Worm (Caenorhabditis elegans): ENCODE data around the gene W04G3.7.

W04G3.7 gene

ce11 chrX:11116723-11117122 lies 31.7 kb upstream of the W04G3.7 start, which contains the start of gene nlp-66:
nlp-66 (minus strand) TSS chrX:11116823.
- no peak for TF ChIP-seq nhr-12 (tag; optimal IDR thresholded peaks at IDR 0.05)
- no peak for TF ChIP-seq fkh-10 (GFP tag; optimal IDR thresholded peaks at IDR 0.05)
- no peak for TF ChIP-seq ceh-82 (tag; optimal IDR thresholded peaks at IDR 0.05)
- TF ChIP-seq pqm-1 (tag; optimal IDR thresholded peaks at IDR 0.05) = no peak
- TF ChIP-seq fkh-2 (tag; optimal IDR thresholded peaks at IDR 0.05) = no peak
- no peak for TF ChIP-seq elt-3 (tag; optimal IDR thresholded peaks at IDR 0.05)
- no peak for TF ChIP-seq fos-1 (tag; optimal IDR thresholded peaks at IDR 0.05)
- TF ChIP-seq zag-1 (tag; optimal IDR thresholded peaks at IDR 0.05) = no peak

ce11 chrX:11114420-11114819 lies 29.4 kb upstream of the W04G3.7 start:
- no peak for TF ChIP-seq ceh-9 (tag; optimal IDR thresholded peaks at IDR 0.05)
- TF ChIP-seq nhr-23 (tag; optimal IDR thresholded peaks at IDR 0.05) = no peak
- TF ChIP-seq mml-1 (tag; optimal IDR thresholded peaks at IDR 0.05) = no peak
- no peak for TF ChIP-seq ztf-4 (tag; optimal IDR thresholded peaks at IDR 0.05)
- no peak for TF ChIP-seq nhr-237 (tag; optimal IDR thresholded peaks at IDR 0.05)
- TF ChIP-seq ztf-11 (tag; optimal IDR thresholded peaks at IDR 0.05) = no peak
- TF ChIP-seq fos-1 (tag; optimal IDR thresholded peaks at IDR 0.05) = no peak
- no peak for TF ChIP-seq pha-4 (tag; optimal IDR thresholded peaks at IDR 0.05)

ce11 chrX:11109200-11109599 lies 24.1 kb upstream of the W04G3.7 start, which contains the start of gene grd-1:
grd-1 (plus strand) TSS chrX:11109440.
- TF ChIP-seq nfya-1 (tag; optimal IDR thresholded peaks at IDR 0.05; ENCODE audit: insufficient read depth) (no peak), R02D3.7 (tag; optimal IDR thresholded peaks at IDR 0.05) (no peak), mml-1 (tag; optimal IDR thresholded peaks at IDR 0.05) (no peak), unc-39 (tag; optimal IDR thresholded peaks at IDR 0.05) (no peak), jun-1 (tag; optimal IDR thresholded peaks at IDR 0.05) (no peak), skn-1 (tag; optimal IDR thresholded peaks at IDR 0.05) (no peak), elt-2 (tag; optimal IDR thresholded peaks at IDR 0.05) (no peak), hmg-11 (tag; optimal IDR thresholded peaks at IDR 0.05) (no peak), egl-27 (tag; optimal IDR thresholded peaks at IDR 0.05) (no peak), tbx-2 (tag; optimal IDR thresholded peaks at IDR 0.05) (no peak), elt-3 (tag; optimal IDR thresholded peaks at IDR 0.05) (no peak), aly-2 (tag; optimal IDR thresholded peaks at IDR 0.05) (no peak), nhr-12 (tag; optimal IDR thresholded peaks at IDR 0.05) (no peak), ceh-9 (tag; optimal IDR thresholded peaks at IDR 0.05) (no peak), nhr-67 (tag; optimal IDR thresholded peaks at IDR 0.05) (no peak)

- no peak for TF ChIP-seq fkh-10 (GFP tag; optimal IDR thresholded peaks at IDR 0.05)
Observed at ce11 chrX:11107076-11107475, 22.0 kb upstream of the W04G3.7 start, which contains the start of gene clc-17. clc-17 (plus strand) TSS chrX:11107376.

- TF ChIP-seq ama-1 (optimal IDR thresholded peaks at IDR 0.05) (no peak), pqm-1 (tag; optimal IDR thresholded peaks at IDR 0.05) (peak; percentile 31), ceh-28 (tag; optimal IDR thresholded peaks at IDR 0.05) (no peak), elt-2 (tag; optimal IDR thresholded peaks at IDR 0.05) (peak; percentile 49), egl-5 (tag; optimal IDR thresholded peaks at IDR 0.05) (no peak)
Observed at ce11 chrX:11104883-11105629, 20.0 kb upstream of the W04G3.7 start, which contains the start of gene W02H3.1. W02H3.1 (minus strand) TSS chrX:11105460.

- no peak for TF ChIP-seq snpc-4 (tag; optimal IDR thresholded peaks at IDR 0.05)
- TF ChIP-seq ceh-16 (tag; optimal IDR thresholded peaks at IDR 0.05) = no peak
- no peak for TF ChIP-seq nhr-23 (tag; optimal IDR thresholded peaks at IDR 0.05)
- TF ChIP-seq egl-27 (tag; optimal IDR thresholded peaks at IDR 0.05) = no peak
- no peak for TF ChIP-seq ceh-9 (tag; optimal IDR thresholded peaks at IDR 0.05)
- no peak for TF ChIP-seq nhr-12 (tag; optimal IDR thresholded peaks at IDR 0.05)
- TF ChIP-seq skn-1 (tag; optimal IDR thresholded peaks at IDR 0.05) = no peak
- no peak for TF ChIP-seq nfya-1 (tag; optimal IDR thresholded peaks at IDR 0.05; ENCODE audit: insufficient read depth)
- TF ChIP-seq mdl-1 (tag; optimal IDR thresholded peaks at IDR 0.05) = no peak
- TF ChIP-seq nhr-77 (tag; optimal IDR thresholded peaks at IDR 0.05) = no peak
Observed at ce11 chrX:11103173-11103572, 18.1 kb upstream of the W04G3.7 start.
